Fruit fly (Drosophila melanogaster) whole organism: Measurements from ENCODE around the gene CG32512.

Source experiments
- CG8478 ChIP-seq: fragments of >200 bp; optimal IDR thresholded peaks from 2 replicates; lab custom pipeline; 2018; ENCODE audit warnings: inconsistent platforms
- pan ChIP-seq: fragments of >200 bp; optimal IDR thresholded peaks from 2 replicates; lab custom pipeline; 2017

- TF ChIP-seq pan (lab: Kevin White, UChicago) (no peak), CG8478 (no peak)
Observed at dm6 chrX:21067474-21067873, at the start of gene CG32512.
